Fruit fly (Drosophila melanogaster) whole organism, prepupa: ENCODE data around the gene hwt.

ENCODE experiments used
- Blimp-1 ChIP-seq: fragments of 200-800 bp; sonication (Bioruptor generic); optimal IDR thresholded peaks from 3 replicates; lab custom pipeline; 2017; ENCODE audit warnings: missing biosample characterization, missing genetic modification characterization, mild to moderate bottlenecking, moderate library complexity, missing genetic modification reagents
- CG10631 ChIP-seq: fragments of 200-800 bp; sonication (Bioruptor generic); optimal IDR thresholded peaks from 2 replicates; lab custom pipeline; 2016; ENCODE audit warnings: missing biosample characterization, missing genetic modification characterization
- CG10669 ChIP-seq: fragments of 200-800 bp; sonication (Bioruptor generic); optimal IDR thresholded peaks from 3 replicates; lab custom pipeline; 2018; ENCODE audit warnings: missing biosample characterization, mild to moderate bottlenecking, missing genetic modification characterization, moderate library complexity
- CG11294 ChIP-seq: fragments of 200-800 bp; sonication (Bioruptor generic); IDR thresholded peaks from 2 replicates; pipeline ENCODE4 v1.3.6; 2022; ENCODE audit warnings: missing biosample characterization, missing genetic modification characterization
- CG11762 ChIP-seq: fragments of 200-800 bp; sonication (Bioruptor generic); optimal IDR thresholded peaks from 3 replicates; lab custom pipeline; 2016; ENCODE audit warnings: missing biosample characterization, missing genetic modification characterization; ENCODE audit not compliant: insufficient read depth
- CG11902 ChIP-seq: fragments of 200-800 bp; sonication (Bioruptor generic); optimal IDR thresholded peaks from 3 replicates; lab custom pipeline; 2016; ENCODE audit warnings: missing biosample characterization, missing genetic modification characterization
- CG15336 ChIP-seq: fragments of 200-800 bp; sonication (Bioruptor generic); IDR thresholded peaks from 2 replicates; pipeline ENCODE4 v1.3.6; 2022; ENCODE audit warnings: missing biosample characterization, missing genetic modification characterization
- CG1621 ChIP-seq: fragments of 200-800 bp; sonication (Bioruptor generic); optimal IDR thresholded peaks from 3 replicates; lab custom pipeline; 2018; ENCODE audit warnings: missing biosample characterization, mild to moderate bottlenecking, missing genetic modification characterization
- CG16779 ChIP-seq: fragments of 200-800 bp; sonication (Bioruptor generic); optimal IDR thresholded peaks from 3 replicates; lab custom pipeline; 2017; ENCODE audit warnings: missing biosample characterization, mild to moderate bottlenecking, missing genetic modification characterization
- CG3032 ChIP-seq: fragments of 200-800 bp; optimal IDR thresholded peaks from 2 replicates; lab custom pipeline; 2019; ENCODE audit warnings: missing biosample characterization, mild to moderate bottlenecking, missing genetic modification characterization, moderate library complexity
- CG31627 ChIP-seq: fragments of 200-800 bp; sonication (Bioruptor generic); optimal IDR thresholded peaks from 3 replicates; lab custom pipeline; 2016; ENCODE audit warnings: missing biosample characterization, missing genetic modification characterization
- CG34406 ChIP-seq: fragments of 200-800 bp; sonication (Bioruptor generic); optimal IDR thresholded peaks from 3 replicates; lab custom pipeline; 2016; ENCODE audit warnings: missing biosample characterization, missing genetic modification characterization
- CG3919 ChIP-seq: fragments of 200-800 bp; sonication (Bioruptor generic); optimal IDR thresholded peaks from 3 replicates; lab custom pipeline; 2016; ENCODE audit warnings: missing biosample characterization, missing genetic modification characterization
- CG4318 ChIP-seq: fragments of 200-800 bp; sonication (Bioruptor generic); optimal IDR thresholded peaks from 3 replicates; lab custom pipeline; 2017; ENCODE audit warnings: missing biosample characterization, mild to moderate bottlenecking, missing genetic modification characterization
- CG6163 ChIP-seq: fragments of 200-800 bp; sonication (Bioruptor generic); IDR thresholded peaks from 3 replicates; pipeline ENCODE4 v1.3.6; 2022; ENCODE audit warnings: missing biosample characterization, missing genetic modification characterization
- CG6276 ChIP-seq: fragments of 200-800 bp; sonication (Bioruptor generic); optimal IDR thresholded peaks from 2 replicates; lab custom pipeline; 2017; ENCODE audit warnings: missing biosample characterization, mild to moderate bottlenecking, missing genetic modification characterization
- CG6854 ChIP-seq: fragments of 200-800 bp; sonication (Bioruptor generic); optimal IDR thresholded peaks from 2 replicates; lab custom pipeline; 2017; ENCODE audit warnings: missing biosample characterization, mild to moderate bottlenecking, missing genetic modification characterization
- CG7368 ChIP-seq: fragments of 200-800 bp; sonication (Bioruptor generic); optimal IDR thresholded peaks from 3 replicates; lab custom pipeline; 2016; ENCODE audit warnings: missing biosample characterization, missing genetic modification characterization
- CG8119 ChIP-seq: fragments of 200-800 bp; sonication (Bioruptor generic); IDR thresholded peaks from 3 replicates; pipeline ENCODE4 v1.3.6; 2022; ENCODE audit warnings: missing biosample characterization, missing genetic modification characterization
- CG8319 ChIP-seq: fragments of 200-800 bp; sonication (Bioruptor generic); optimal IDR thresholded peaks from 3 replicates; lab custom pipeline; 2016; ENCODE audit warnings: missing biosample characterization, missing genetic modification characterization
- CG8632 ChIP-seq: fragments of 200-800 bp; sonication (Bioruptor generic); optimal IDR thresholded peaks from 3 replicates; lab custom pipeline; 2016; ENCODE audit warnings: missing biosample characterization, missing genetic modification characterization
- CG9139 ChIP-seq: fragments of 200-800 bp; sonication (Bioruptor generic); optimal IDR thresholded peaks from 3 replicates; lab custom pipeline; 2017; ENCODE audit warnings: missing biosample characterization, mild to moderate bottlenecking, missing genetic modification characterization
- Eip75B ChIP-seq: fragments of 200-800 bp; sonication (Bioruptor generic); optimal IDR thresholded peaks from 3 replicates; lab custom pipeline; 2016; ENCODE audit warnings: missing biosample characterization, missing genetic modification characterization
- Ets96B ChIP-seq: fragments of 200-800 bp; optimal IDR thresholded peaks from 2 replicates; lab custom pipeline; 2019; ENCODE audit warnings: missing biosample characterization, mild to moderate bottlenecking, missing genetic modification characterization, moderate library complexity
- Gug ChIP-seq: fragments of 200-800 bp; sonication (Bioruptor generic); IDR thresholded peaks from 2 replicates; pipeline ENCODE4 v1.3.6; 2022; ENCODE audit warnings: missing biosample characterization, missing genetic modification characterization
- Hr38 ChIP-seq: sonication (Bioruptor generic); optimal IDR thresholded peaks from 2 replicates; lab custom pipeline; 2016; ENCODE audit warnings: missing biosample characterization, missing genetic modification characterization
- Hr39 ChIP-seq: fragments of 200-800 bp; sonication (Bioruptor generic); optimal IDR thresholded peaks from 2 replicates; lab custom pipeline; 2016; ENCODE audit warnings: missing biosample characterization, missing genetic modification characterization
- Hr4 ChIP-seq: fragments of 200-800 bp; sonication (Bioruptor generic); optimal IDR thresholded peaks from 3 replicates; lab custom pipeline; 2016; ENCODE audit warnings: missing biosample characterization, missing genetic modification characterization
- Lpt ChIP-seq: fragments of 200-800 bp; sonication (Bioruptor generic); optimal IDR thresholded peaks from 3 replicates; lab custom pipeline; 2016; ENCODE audit warnings: missing biosample characterization, missing genetic modification characterization
- Met ChIP-seq: fragments of 200-800 bp; sonication (Bioruptor generic); optimal IDR thresholded peaks from 3 replicates; lab custom pipeline; 2016; ENCODE audit warnings: missing biosample characterization, missing genetic modification characterization
- OdsH ChIP-seq: fragments of 200-800 bp; sonication (Bioruptor generic); optimal IDR thresholded peaks from 3 replicates; lab custom pipeline; 2016; ENCODE audit warnings: missing biosample characterization, missing genetic modification characterization
- Sox102F ChIP-seq: fragments of 200-800 bp; sonication (Bioruptor generic); optimal IDR thresholded peaks from 2 replicates; lab custom pipeline; 2016; ENCODE audit warnings: missing biosample characterization, mild to moderate bottlenecking, missing genetic modification characterization
- Sox14 ChIP-seq: fragments of 200-800 bp; sonication (Bioruptor generic); optimal IDR thresholded peaks from 3 replicates; lab custom pipeline; 2016; ENCODE audit warnings: missing biosample characterization, missing genetic modification characterization
- Sox15 ChIP-seq: fragments of 200-800 bp; sonication (Bioruptor generic); optimal IDR thresholded peaks from 3 replicates; lab custom pipeline; 2016; ENCODE audit warnings: missing biosample characterization, missing genetic modification characterization
- achi ChIP-seq: fragments of 200-800 bp; sonication (Bioruptor generic); optimal IDR thresholded peaks from 3 replicates; lab custom pipeline; 2016; ENCODE audit warnings: missing biosample characterization, missing genetic modification characterization
- cyc ChIP-seq: fragments of 200-800 bp; sonication (Bioruptor generic); optimal IDR thresholded peaks from 3 replicates; lab custom pipeline; 2016; ENCODE audit warnings: missing biosample characterization, missing genetic modification characterization
- dsx ChIP-seq: fragments of 200-800 bp; optimal IDR thresholded peaks from 3 replicates; lab custom pipeline; 2019; ENCODE audit warnings: missing biosample characterization, mild to moderate bottlenecking, missing genetic modification characterization, moderate library complexity; ENCODE audit not compliant: poor library complexity, severe bottlenecking
- eg ChIP-seq: fragments of 200-800 bp; sonication (Bioruptor generic); IDR thresholded peaks from 3 replicates; pipeline ENCODE4 v1.3.6; 2022; ENCODE audit warnings: missing biosample characterization, missing genetic modification characterization
- esn ChIP-seq: fragments of 200-800 bp; sonication (Bioruptor generic); optimal IDR thresholded peaks from 2 replicates; lab custom pipeline; 2016; ENCODE audit warnings: missing biosample characterization, mild to moderate bottlenecking, missing genetic modification characterization, moderate library complexity
- fd59A ChIP-seq: fragments of 200-800 bp; sonication (Bioruptor generic); optimal IDR thresholded peaks from 2 replicates; lab custom pipeline; 2017; ENCODE audit warnings: missing biosample characterization, mild to moderate bottlenecking, missing genetic modification characterization, missing genetic modification reagents
- fkh ChIP-seq: fragments of 200-800 bp; sonication (Bioruptor generic); optimal IDR thresholded peaks from 3 replicates; lab custom pipeline; 2017; ENCODE audit warnings: missing biosample characterization, mild to moderate bottlenecking, missing genetic modification characterization, moderate library complexity
- lz ChIP-seq: fragments of 200-800 bp; sonication (Bioruptor generic); optimal IDR thresholded peaks from 3 replicates; lab custom pipeline; 2016; ENCODE audit warnings: missing biosample characterization, missing genetic modification characterization
- net ChIP-seq: fragments of 200-800 bp; sonication (Bioruptor generic); optimal IDR thresholded peaks from 3 replicates; lab custom pipeline; 2016; ENCODE audit warnings: missing biosample characterization, missing genetic modification characterization
- pdm3 ChIP-seq: fragments of 200-800 bp; sonication (Bioruptor generic); optimal IDR thresholded peaks from 3 replicates; lab custom pipeline; 2016; ENCODE audit warnings: missing biosample characterization, missing genetic modification characterization
- salr ChIP-seq, 2 experiments: fragments of 200-800 bp; sonication (Bioruptor generic); optimal IDR thresholded peaks; 3 replicates each; lab custom pipeline; 2016 to 2018; ENCODE audit warnings: missing biosample characterization in 2 of 2, missing genetic modification characterization in 2 of 2, mild to moderate bottlenecking in 1 of 2
- spab ChIP-seq: fragments of 200-800 bp; sonication (Bioruptor generic); optimal IDR thresholded peaks from 2 replicates; lab custom pipeline; 2017; ENCODE audit warnings: missing biosample characterization, mild to moderate bottlenecking, missing genetic modification characterization, missing genetic modification reagents
- ss ChIP-seq, 2 experiments: fragments of 200-800 bp; sonication (Bioruptor generic); optimal IDR thresholded peaks; 2 replicates in 1 of 2; 3 replicates in 1 of 2; lab custom pipeline; 2017 to 2018; ENCODE audit warnings: mild to moderate bottlenecking in 2 of 2, missing biosample characterization in 2 of 2, missing genetic modification characterization in 2 of 2, moderate library complexity in 1 of 2
- svp ChIP-seq: fragments of 200-800 bp; sonication (Bioruptor generic); peaks from one replicate; lab custom pipeline; 2016; ENCODE audit warnings: missing biosample characterization, missing genetic modification characterization
- topi ChIP-seq: fragments of 200-800 bp; sonication (Bioruptor generic); optimal IDR thresholded peaks from 3 replicates; lab custom pipeline; 2016; ENCODE audit warnings: missing biosample characterization, missing genetic modification characterization

The hwt gene

DNA sequence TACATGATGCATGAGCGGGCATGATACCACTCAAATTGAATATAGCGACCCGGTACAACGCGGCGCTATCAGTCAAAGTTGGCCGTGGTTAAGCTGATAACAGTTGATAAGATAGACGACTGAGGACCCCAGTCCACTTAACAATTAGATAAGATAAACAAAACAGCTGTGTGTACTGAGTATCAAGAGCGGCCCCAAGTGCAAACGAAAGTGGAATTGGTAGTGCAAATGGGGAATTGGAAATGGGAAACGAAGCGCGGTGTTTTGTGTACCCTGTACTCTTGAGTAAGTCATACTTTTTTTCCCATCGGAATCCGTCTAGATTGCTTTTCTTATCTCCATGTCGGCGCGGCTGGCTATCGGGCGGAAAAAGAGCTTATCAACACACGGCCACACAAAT is 9.5 kb upstream of the hwt start (continued):
- TF ChIP-seq CG8632 (no peak), CG8119 (GFP tag; lab: Robert Waterston, UW) (no peak), CG9139 (GFP tag; lab: Kevin White, UChicago) (no peak), topi (no peak), salr (GFP tag; optimal IDR thresholded peaks at IDR 0.05; lab: Kevin White, UChicago) (no peak), Eip75B (GFP tag; lab: Kevin White, UChicago) (no peak), CG3919 (no peak), Met (GFP tag; lab: Kevin White, UChicago) (no peak), ss (GFP tag; optimal IDR thresholded peaks at IDR 0.05; lab: Kevin White, UChicago) (peak in 1 of 2 experiments; percentile 14), achi (GFP tag; lab: Kevin White, UChicago) (no peak), cyc (GFP tag; lab: Kevin White, UChicago) (no peak)
- TF ChIP-seq, all 60 proteins: peak for 5

DNA sequence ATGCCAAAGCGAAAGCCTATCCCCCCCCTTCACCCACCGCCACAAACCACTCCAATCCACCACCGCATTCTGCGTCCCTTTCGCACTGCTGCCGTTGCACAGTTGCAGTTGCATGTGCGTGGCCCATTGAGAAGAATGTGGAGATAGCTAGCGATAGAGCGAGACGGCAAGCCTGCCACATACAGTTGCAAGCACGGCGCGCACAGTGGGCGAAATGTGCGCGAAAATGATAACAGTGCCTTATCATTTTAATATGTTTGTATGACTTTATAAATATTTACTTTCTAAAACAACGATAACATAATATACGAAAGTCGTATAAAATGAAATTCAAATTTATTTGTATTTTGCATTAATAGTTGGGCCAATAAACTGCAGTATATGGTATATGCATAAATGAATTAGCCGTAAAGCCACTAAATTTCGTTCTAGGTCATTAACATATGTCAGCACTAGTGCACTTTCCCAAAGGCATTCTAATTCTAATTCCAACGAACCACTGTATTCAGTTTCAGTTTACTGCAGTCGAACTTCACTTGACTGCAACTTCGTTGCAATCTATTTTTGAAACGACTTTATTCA is 7.7 kb upstream of the hwt start:
- TF ChIP-seq Blimp-1 (GFP tag; lab: Kevin White, UChicago) (no peak), CG3032 (peak; percentile 81), net (GFP tag; lab: Kevin White, UChicago) (peak; percentile 91), CG6854 (GFP tag; lab: Kevin White, UChicago) (no peak), esn (GFP tag; lab: Kevin White, UChicago) (peak; percentile 85), Sox102F (GFP tag; lab: Kevin White, UChicago) (peak; percentile 72), dsx (peak; percentile 77), Eip75B (GFP tag; lab: Kevin White, UChicago) (peak; percentile 87), CG10631 (peak; percentile 92), CG11762 (GFP tag; lab: Kevin White, UChicago) (peak; percentile 91), fd59A (peak; percentile 86), CG11902 (GFP tag; lab: Kevin White, UChicago) (peak; percentile 22), Sox15 (GFP tag; lab: Kevin White, UChicago) (peak; percentile 59), CG8319 (GFP tag; lab: Kevin White, UChicago) (peak; percentile 66), fkh (GFP tag; lab: Kevin White, UChicago) (no peak), CG1621 (tag; lab: Kevin White, UChicago) (peak; percentile 84), CG15336 (GFP tag; lab: Robert Waterston, UW) (peak; percentile 94), CG3919 (peak; percentile 86), achi (GFP tag; lab: Kevin White, UChicago) (peak; percentile 91), CG16779 (tag; lab: Kevin White, UChicago) (peak; percentile 83), CG34406 (GFP tag; lab: Kevin White, UChicago) (peak; percentile 77), Ets96B (peak; percentile 84), CG6163 (GFP tag; lab: Robert Waterston, UW) (peak; percentile 85), CG4318 (GFP tag; lab: Kevin White, UChicago) (peak; percentile 94), CG31627 (GFP tag; lab: Kevin White, UChicago) (peak; percentile 63), CG6276 (GFP tag; lab: Kevin White, UChicago) (peak; percentile 94), Gug (peak; percentile 77), Lpt (GFP tag; lab: Kevin White, UChicago) (peak; percentile 93), pdm3 (GFP tag; lab: Kevin White, UChicago) (peak; percentile 92), Sox14 (GFP tag; lab: Kevin White, UChicago) (peak; percentile 90), CG8119 (GFP tag; lab: Robert Waterston, UW) (peak; percentile 96), eg (peak; percentile 89), salr (GFP tag; optimal IDR thresholded peaks at IDR 0.05; lab: Kevin White, UChicago) (peak; percentile 62 to 93), svp (GFP tag; lab: Kevin White, UChicago) (peak; percentile 88), spab (peak; percentile 78), CG7368 (peak; percentile 52), Hr39 (GFP tag; lab: Kevin White, UChicago) (peak; percentile 75), lz (GFP tag; lab: Kevin White, UChicago) (peak; percentile 83), Hr38 (GFP tag; lab: Kevin White, UChicago) (no peak), CG10669 (GFP tag; lab: Kevin White, UChicago) (peak; percentile 83), Hr4 (GFP tag; lab: Kevin White, UChicago) (peak; percentile 94), CG11294 (peak; percentile 67), OdsH (GFP tag; lab: Kevin White, UChicago) (peak; percentile 91)
